Worm (Caenorhabditis elegans) whole organism, midembryonic: Measurements from ENCODE around the gene Y39E4B.10.

Source experiments
- cog-1 ChIP-seq: sonication (generic microtip); optimal IDR thresholded peaks from 2 replicates; lab custom pipeline; 2016; ENCODE audit warnings: missing genetic modification characterization, missing compliant biosample characterization
- flt-1 ChIP-seq: fragments of 200-800 bp; sonication (Bioruptor generic); IDR thresholded peaks from 2 replicates; pipeline ENCODE4 v1.3.6; 2022; ENCODE audit warnings: missing genetic modification characterization, missing compliant biosample characterization
- klf-2 ChIP-seq: fragments of 200-800 bp; sonication (Bioruptor generic); conservative IDR thresholded peaks from 2 replicates; pipeline ENCODE4 v1.3.6; 2022; ENCODE audit warnings: missing genetic modification reagents, missing genetic modification characterization, missing compliant biosample characterization
- med-1 ChIP-seq: sonication (generic microtip); optimal IDR thresholded peaks from 2 replicates; lab custom pipeline; 2017; ENCODE audit warnings: missing genetic modification characterization, mild to moderate bottlenecking, missing compliant biosample characterization, antibody characterized with exemption, missing genetic modification reagents; ENCODE audit not compliant: insufficient read depth
- tab-1 ChIP-seq: fragments of 200-800 bp; sonication (Bioruptor generic); IDR thresholded peaks from 2 replicates; pipeline ENCODE4 v1.3.6; 2022; ENCODE audit warnings: missing genetic modification characterization, missing compliant biosample characterization
- ztf-29 ChIP-seq: fragments of 200-800 bp; sonication (Bioruptor generic); IDR thresholded peaks from 2 replicates; pipeline ENCODE4 v1.3.6; 2022; ENCODE audit warnings: missing genetic modification reagents, missing genetic modification characterization, missing compliant biosample characterization

DNA sequence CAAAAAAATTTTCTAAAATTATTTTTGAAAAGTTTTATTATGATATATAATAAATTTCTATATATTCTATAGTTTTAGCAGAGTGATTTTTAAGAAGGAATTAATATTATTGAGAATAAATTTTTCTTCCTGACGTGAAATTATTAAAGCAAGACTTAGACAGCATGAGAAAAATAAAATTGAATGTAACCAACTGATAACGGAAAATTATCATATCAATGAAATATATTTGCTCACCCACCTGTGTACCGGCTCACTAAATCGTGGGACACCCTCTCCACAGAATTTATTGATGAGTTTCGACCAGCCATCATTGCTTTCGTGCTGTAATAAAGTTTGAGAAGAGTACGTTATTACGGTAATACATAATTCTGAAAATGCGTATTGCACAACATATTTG, 13.4 kb downstream of the Y39E4B.10 start, which contains the start of gene bre-2:
- no peak for TF ChIP-seq tab-1
- TF ChIP-seq klf-2 (GFP tag; lab: Robert Waterston, UW), result no peak
- TF ChIP-seq ztf-29 (GFP tag; lab: Robert Waterston, UW), result no peak
- no peak for TF ChIP-seq med-1 (GFP tag; lab: Kevin White, UChicago)
- no peak for TF ChIP-seq cog-1 (tag; lab: Kevin White, UChicago)
- TF ChIP-seq flt-1 (GFP tag; lab: Robert Waterston, UW), result no peak
